Fruit fly (Drosophila melanogaster) whole organism, adult: Measurements from ENCODE around the gene mRpS10.

Source experiments
- CG12768 ChIP-seq: fragments of 200-800 bp; sonication (Bioruptor generic); optimal IDR thresholded peaks from 2 replicates; lab custom pipeline; 2017; ENCODE audit warnings: missing biosample characterization, missing genetic modification characterization, mild to moderate bottlenecking, moderate library complexity, missing genetic modification reagents
- CG33017 ChIP-seq: fragments of 200-800 bp; sonication (Bioruptor generic); optimal IDR thresholded peaks from 2 replicates; lab custom pipeline; 2018; ENCODE audit warnings: missing biosample characterization, mild to moderate bottlenecking, missing genetic modification characterization, moderate library complexity
- CG5204 ChIP-seq: fragments of 200-800 bp; sonication (Bioruptor generic); optimal IDR thresholded peaks from 2 replicates; lab custom pipeline; 2016; ENCODE audit warnings: missing biosample characterization, missing genetic modification characterization
- CG7045 ChIP-seq: fragments of 200-800 bp; sonication (Bioruptor generic); optimal IDR thresholded peaks from 2 replicates; lab custom pipeline; 2017; ENCODE audit warnings: missing biosample characterization, mild to moderate bottlenecking, missing genetic modification characterization
- Crg-1 ChIP-seq: fragments of 200-800 bp; sonication (Bioruptor generic); optimal IDR thresholded peaks from 2 replicates; lab custom pipeline; 2016; ENCODE audit warnings: missing biosample characterization, missing genetic modification characterization
- bab1 ChIP-seq: fragments of 200-800 bp; sonication (Bioruptor generic); optimal IDR thresholded peaks from 3 replicates; lab custom pipeline; 2019; ENCODE audit warnings: missing biosample characterization, mild to moderate bottlenecking, missing genetic modification characterization, moderate library complexity
- cic ChIP-seq: fragments of 200-800 bp; sonication (Bioruptor generic); optimal IDR thresholded peaks from 2 replicates; lab custom pipeline; 2017; ENCODE audit warnings: missing biosample characterization, mild to moderate bottlenecking, missing genetic modification characterization, moderate library complexity
- kay ChIP-seq: fragments of 200-800 bp; sonication (Bioruptor generic); peaks from one replicate; lab custom pipeline; 2016; ENCODE audit warnings: missing biosample characterization, missing genetic modification characterization, borderline replicate concordance
- toe ChIP-seq: fragments of 200-800 bp; sonication (Bioruptor generic); optimal IDR thresholded peaks from 2 replicates; lab custom pipeline; 2016; ENCODE audit warnings: missing biosample characterization, missing genetic modification characterization

DNA sequence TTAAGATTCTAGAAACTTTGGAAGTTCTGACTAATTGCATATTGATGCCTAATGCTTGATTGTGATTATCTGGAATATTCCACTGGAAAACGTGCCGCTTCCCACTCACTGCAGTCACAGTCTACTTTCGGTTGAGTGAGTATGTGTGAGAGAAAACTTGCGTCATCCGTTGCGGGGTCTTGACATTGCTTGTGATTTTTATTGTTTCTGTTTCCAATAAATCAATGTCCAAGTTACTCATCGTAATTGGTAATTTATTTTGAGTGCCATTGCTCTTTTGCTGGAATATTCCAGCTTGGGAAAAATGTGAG is 13.5 kb downstream of the mRpS10 start:
- TF ChIP-seq toe (GFP tag; lab: Kevin White, UChicago) = no peak
- peak; percentile 51 for TF ChIP-seq kay (GFP tag; lab: Kevin White, UChicago)
- no peak for TF ChIP-seq CG5204
- TF ChIP-seq bab1 (GFP tag; lab: Kevin White, UChicago) = no peak
- no peak for TF ChIP-seq CG33017
- TF ChIP-seq cic (GFP tag; lab: Kevin White, UChicago) = no peak
- no peak for TF ChIP-seq CG7045 (GFP tag; lab: Kevin White, UChicago)
- TF ChIP-seq Crg-1 = no peak
- TF ChIP-seq CG12768 (GFP tag; lab: Kevin White, UChicago) = no peak
